Fruit fly (Drosophila melanogaster): ENCODE results near the gene CG2887.

Gene CG2887

DNA sequence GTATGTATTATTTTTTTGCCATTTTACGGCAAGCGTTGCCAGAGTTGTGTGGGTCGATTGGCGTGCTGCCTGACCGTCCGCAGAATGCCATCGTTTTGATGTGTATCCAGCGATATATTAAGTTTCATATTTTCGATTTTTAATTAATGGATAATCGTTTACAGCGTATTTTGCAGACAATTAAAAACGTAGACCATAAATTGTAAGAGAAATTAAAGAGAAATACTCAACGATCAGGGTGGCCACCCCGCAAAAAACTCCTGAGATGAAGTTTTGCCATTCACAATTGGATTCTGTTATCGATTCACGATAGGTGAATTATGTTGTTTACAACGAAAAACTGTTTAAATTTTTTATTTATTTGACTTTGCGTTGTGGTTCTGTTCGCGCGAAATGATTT lies 3.7 kb downstream of the CG2887 start, which contains the start of gene nocte (continued):
- no peak for TF ChIP-seq CG5180 (GFP tag; optimal IDR thresholded peaks at IDR 0.05)
- TF ChIP-seq CG11398 (GFP tag; optimal IDR thresholded peaks at IDR 0.05) = no peak
- no peak for TF ChIP-seq CG32532 (GFP tag; IDR thresholded peaks at IDR 0.05)
- no peak for TF ChIP-seq zen2 (GFP tag; IDR thresholded peaks at IDR 0.05; ENCODE audit: partially characterized antibody)
- TF ChIP-seq CG8944 (GFP tag; optimal IDR thresholded peaks at IDR 0.05) = no peak
- peak; percentile 67 for TF ChIP-seq BEAF-32 (GFP tag; optimal IDR thresholded peaks at IDR 0.05)
- no peak for TF ChIP-seq CG4854 (GFP tag; optimal IDR thresholded peaks at IDR 0.05)
- no peak for TF ChIP-seq CG33557 (GFP tag; optimal IDR thresholded peaks at IDR 0.05)
- peak; percentile 23 for TF ChIP-seq nmo (GFP tag; optimal IDR thresholded peaks at IDR 0.05)
- TF ChIP-seq Xbp1 (GFP tag; optimal IDR thresholded peaks at IDR 0.05) = peak; percentile 31
- TF ChIP-seq sqz (GFP tag; optimal IDR thresholded peaks at IDR 0.05) = peak; percentile 0
- no peak for TF ChIP-seq Jarid2 (GFP tag; optimal IDR thresholded peaks at IDR 0.05)
- 0 out of 2 replicates have a peak, but pooled peaks have one; percentile 10 for TF ChIP-seq inv (GFP tag; IDR thresholded peaks at IDR 0.05; ENCODE audit: partially characterized antibody)
- TF ChIP-seq CG12659 (GFP tag; optimal IDR thresholded peaks at IDR 0.05) = peak; percentile 63
- peak; percentile 64 for TF ChIP-seq Dref (GFP tag; IDR thresholded peaks at IDR 0.05)
- TF ChIP-seq prd (optimal IDR thresholded peaks at IDR 0.05) = no peak
- no peak for TF ChIP-seq prd (GFP tag; IDR thresholded peaks at IDR 0.05)
- TF ChIP-seq Lim3 (GFP tag; IDR thresholded peaks at IDR 0.05) = no peak
- TF ChIP-seq Ets65A (GFP tag) = peak; percentile 88
- no peak for TF ChIP-seq fu2 (GFP tag; optimal IDR thresholded peaks at IDR 0.05)
- TF ChIP-seq Ravus (GFP tag; IDR thresholded peaks at IDR 0.05) = no peak
- TF ChIP-seq CG10543 (GFP tag; optimal IDR thresholded peaks at IDR 0.05) = no peak
- no peak for TF ChIP-seq CG13123 (GFP tag; optimal IDR thresholded peaks at IDR 0.05)
- no peak for TF ChIP-seq ewg (GFP tag; optimal IDR thresholded peaks at IDR 0.05)
- no peak for TF ChIP-seq PHDP (tag; optimal IDR thresholded peaks at IDR 0.05)
- TF ChIP-seq CG32767 (GFP tag; IDR thresholded peaks at IDR 0.05) = peak; percentile 87
- no peak for TF ChIP-seq Hr39 (optimal IDR thresholded peaks at IDR 0.05)
- no peak for TF ChIP-seq repo (GFP tag; optimal IDR thresholded peaks at IDR 0.05)
- TF ChIP-seq CG12155 (GFP tag; optimal IDR thresholded peaks at IDR 0.05) = peak; percentile 11
- peak; percentile 47 for TF ChIP-seq Ets97D (GFP tag; optimal IDR thresholded peaks at IDR 0.05)
- no peak for TF ChIP-seq CG7745 (tag; optimal IDR thresholded peaks at IDR 0.05)
- TF ChIP-seq CG9876 (GFP tag; optimal IDR thresholded peaks at IDR 0.05) = no peak
- peak; percentile 27 for TF ChIP-seq CG9797 (GFP tag; optimal IDR thresholded peaks at IDR 0.05)
- TF ChIP-seq unpg (GFP tag; optimal IDR thresholded peaks at IDR 0.05) = no peak
- peak; percentile 53 for TF ChIP-seq phol (tag; optimal IDR thresholded peaks at IDR 0.05)
- no peak for TF ChIP-seq CG2678 (tag; optimal IDR thresholded peaks at IDR 0.05)
- peak; percentile 24 for TF ChIP-seq ind (GFP tag; optimal IDR thresholded peaks at IDR 0.05)
- no peak for TF ChIP-seq E2f1 (GFP tag; IDR thresholded peaks at IDR 0.05)
- TF ChIP-seq crc (GFP tag; optimal IDR thresholded peaks at IDR 0.05) = no peak
- peak; percentile 44 for TF ChIP-seq lilli (GFP tag; optimal IDR thresholded peaks at IDR 0.05)
- no peak for TF ChIP-seq pfk (GFP tag; optimal IDR thresholded peaks at IDR 0.05)
- no peak; the same call in 2 of the 3 replicates for TF ChIP-seq CG2889 (GFP tag; IDR thresholded peaks at IDR 0.05)
- TF ChIP-seq MESR4 (GFP tag; optimal IDR thresholded peaks at IDR 0.05) = peak; percentile 8
- TF ChIP-seq onecut (GFP tag; IDR thresholded peaks at IDR 0.05) = no peak; the same call in 1 of the 2 replicates
- TF ChIP-seq Scr (GFP tag; IDR thresholded peaks at IDR 0.05; ENCODE audit: partially characterized antibody) = peak; percentile 62
- peak; percentile 55 for TF ChIP-seq row (GFP tag; IDR thresholded peaks at IDR 0.05)
- TF ChIP-seq Hr3 (GFP tag; optimal IDR thresholded peaks at IDR 0.05) = peak; percentile 5
- peak; percentile 56 for TF ChIP-seq pzg (GFP tag; optimal IDR thresholded peaks at IDR 0.05)
- TF ChIP-seq CG1233 (GFP tag; optimal IDR thresholded peaks at IDR 0.05) = no peak
- no peak for TF ChIP-seq CG18619 (GFP tag; optimal IDR thresholded peaks at IDR 0.05)
- TF ChIP-seq CG4617 (GFP tag; optimal IDR thresholded peaks at IDR 0.05; ENCODE audit: borderline replicate concordance) = peak; percentile 52
